Worm (Caenorhabditis elegans) whole organism, L2 larva: Measurements from ENCODE around the gene Y39G8B.9.

Experiments used
- ceh-82 ChIP-seq: fragments of 150-350 bp; optimal IDR thresholded peaks from 2 replicates; lab custom pipeline; 2014; ENCODE audit warnings: missing biosample characterization, missing genetic modification characterization
- mdl-1 ChIP-seq, 2 experiments: fragments of 150-350 bp in 1 of 2; sonication (generic microtip) in 1 of 2; optimal IDR thresholded peaks; 2 replicates each; lab custom pipeline; 2017; ENCODE audit warnings: missing biosample characterization in 2 of 2, missing genetic modification characterization in 2 of 2
- nhr-129 ChIP-seq: fragments of 150-350 bp; optimal IDR thresholded peaks from 2 replicates; lab custom pipeline; 2014; ENCODE audit warnings: missing biosample characterization, missing genetic modification characterization
- nhr-23 ChIP-seq: fragments of 150-350 bp; optimal IDR thresholded peaks from 2 replicates; lab custom pipeline; 2014; ENCODE audit warnings: missing biosample characterization, missing genetic modification reagents, missing genetic modification characterization
- nhr-237 ChIP-seq: fragments of 150-350 bp; optimal IDR thresholded peaks from 2 replicates; lab custom pipeline; 2014; ENCODE audit warnings: missing biosample characterization, missing genetic modification characterization
- nhr-6 ChIP-seq: fragments of 150-350 bp; optimal IDR thresholded peaks from 2 replicates; lab custom pipeline; 2014; ENCODE audit warnings: missing biosample characterization, missing genetic modification characterization
- nhr-77 ChIP-seq: fragments of 150-350 bp; optimal IDR thresholded peaks from 2 replicates; lab custom pipeline; 2014; ENCODE audit warnings: missing biosample characterization, missing genetic modification characterization
- unc-39 ChIP-seq: fragments of 150-350 bp; optimal IDR thresholded peaks from 2 replicates; lab custom pipeline; 2014; ENCODE audit warnings: missing biosample characterization, missing genetic modification characterization
- zag-1 ChIP-seq: fragments of 150-350 bp; optimal IDR thresholded peaks from 2 replicates; lab custom pipeline; 2014; ENCODE audit warnings: missing biosample characterization, missing genetic modification characterization

DNA sequence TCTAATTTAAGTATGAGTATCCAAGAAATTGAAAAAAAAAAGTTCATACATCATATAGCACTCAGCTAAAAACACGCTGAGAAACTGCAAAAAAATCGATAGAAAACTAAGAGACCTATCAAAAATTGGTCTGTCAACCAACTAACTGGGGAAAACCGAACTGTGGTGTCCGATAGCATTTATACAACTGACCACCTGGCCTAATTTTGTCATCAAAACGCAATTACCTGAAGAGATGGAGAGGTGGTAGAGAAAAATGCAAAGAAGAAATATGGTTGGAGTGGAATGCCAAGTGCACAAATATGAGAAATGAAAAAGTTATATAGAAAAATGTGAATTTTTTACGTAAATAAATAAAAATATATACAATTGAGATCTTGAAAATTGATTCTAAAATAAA, 7.7 kb upstream of the Y39G8B.9 start, which contains the start of gene Y39G8B.1:
- TF ChIP-seq unc-39 (no peak), ceh-82 (tag; lab: Kevin White, UChicago) (no peak), zag-1 (tag; lab: Kevin White, UChicago) (no peak), nhr-237 (tag; lab: Kevin White, UChicago) (no peak), mdl-1 (tag; optimal IDR thresholded peaks at IDR 0.05; lab: Kevin White, UChicago) (no peak), nhr-23 (tag; lab: Kevin White, UChicago) (no peak), nhr-77 (tag; lab: Kevin White, UChicago) (no peak), nhr-6 (no peak), nhr-129 (tag; lab: Kevin White, UChicago) (no peak)
